Fruit fly (Drosophila melanogaster): ENCODE measurements around the gene Pus1.
A peak's percentile ranks its signal among the peaks of the same experiment; 100 is the strongest.

Pus1 gene

DNA sequence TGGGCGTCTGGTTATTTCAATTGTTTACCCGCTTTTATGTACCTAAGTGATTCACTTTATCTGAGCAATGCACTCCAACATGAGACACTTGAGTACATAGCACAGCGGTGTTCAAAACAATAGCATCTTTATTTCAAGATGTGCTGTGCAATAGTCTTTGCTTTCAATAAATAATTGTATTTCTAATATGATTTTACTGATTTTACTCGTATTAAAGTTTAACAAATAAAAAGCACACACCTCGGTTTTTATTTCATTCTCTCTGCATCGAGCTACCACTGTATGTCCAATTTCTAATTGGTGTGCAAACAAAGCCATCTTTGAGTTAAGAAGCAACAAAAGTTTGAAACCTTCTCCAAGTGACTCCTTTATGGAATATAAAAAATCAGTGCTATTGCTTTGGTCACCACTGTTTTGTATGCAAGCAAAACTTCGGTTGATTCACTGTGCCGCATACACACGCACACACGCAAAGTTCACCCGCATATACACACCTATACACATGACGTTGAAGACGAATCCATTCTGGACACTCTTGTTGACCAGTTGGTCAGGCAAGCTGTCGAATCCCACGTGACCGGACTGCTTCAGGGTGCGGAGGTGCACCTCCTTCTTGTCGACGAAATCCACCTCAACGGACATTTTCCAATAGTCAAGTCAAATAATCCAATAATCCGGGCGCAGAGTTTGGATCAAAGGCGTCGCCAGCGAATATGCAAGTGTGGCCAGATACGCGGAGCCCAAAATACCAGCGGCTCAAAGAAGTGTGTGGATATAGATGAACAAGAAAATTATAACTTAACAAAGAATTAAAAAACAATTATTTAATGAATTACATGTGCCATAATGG is 4.6 kb downstream of the Pus1 start, which contains the start of gene Septin2 (continued):
- TF ChIP-seq jing (GFP tag; optimal IDR thresholded peaks at IDR 0.05), result peak; percentile 65
- TF ChIP-seq lbe (GFP tag; optimal IDR thresholded peaks at IDR 0.05), result peak; percentile 85
- peak; percentile 31; the same call in 1 of the 3 replicates for TF ChIP-seq CG11093 (GFP tag; IDR thresholded peaks at IDR 0.05)
- peak; percentile 61 for TF ChIP-seq CG1792 (GFP tag; optimal IDR thresholded peaks at IDR 0.05)
- TF ChIP-seq Dp (GFP tag; optimal IDR thresholded peaks at IDR 0.05), result peak; percentile 25
- peak; percentile 79 for TF ChIP-seq CG10267 (tag; optimal IDR thresholded peaks at IDR 0.05)
- peak; percentile 81 for TF ChIP-seq CG30403 (GFP tag; optimal IDR thresholded peaks at IDR 0.05)
- peak; percentile 54 for TF ChIP-seq CG6854 (GFP tag; optimal IDR thresholded peaks at IDR 0.05)
- peak; percentile 24 for TF ChIP-seq CG31365 (tag; optimal IDR thresholded peaks at IDR 0.05)
- peak; percentile 77 for TF ChIP-seq CG17385 (GFP tag; optimal IDR thresholded peaks at IDR 0.05)
- peak; percentile 26 for TF ChIP-seq Ets97D (GFP tag; optimal IDR thresholded peaks at IDR 0.05)
- no peak for TF ChIP-seq HmgD (GFP tag; optimal IDR thresholded peaks at IDR 0.05)
- peak; percentile 86 for TF ChIP-seq tap (tag; optimal IDR thresholded peaks at IDR 0.05)
- TF ChIP-seq Ada2b (GFP tag; IDR thresholded peaks at IDR 0.05), result peak; percentile 58; the same call in 1 of the 2 replicates
- TF ChIP-seq CG4360 (GFP tag; IDR thresholded peaks at IDR 0.05), result 0 out of 2 replicates have a peak, but pooled peaks have one; percentile 22
- no peak for TF ChIP-seq Hey (tag; optimal IDR thresholded peaks at IDR 0.05)
- peak; percentile 53 for TF ChIP-seq Atf3 (GFP tag; optimal IDR thresholded peaks at IDR 0.05)
- TF ChIP-seq cad (GFP tag; optimal IDR thresholded peaks at IDR 0.05), result no peak
- TF ChIP-seq CG8089 (GFP tag; optimal IDR thresholded peaks at IDR 0.05), result peak; percentile 51
- peak; percentile 21; the same call in 1 of the 3 replicates for TF ChIP-seq CG7963 (GFP tag; IDR thresholded peaks at IDR 0.05; ENCODE audit: partially characterized antibody)
- peak; percentile 23 for TF ChIP-seq maf-S (GFP tag; optimal IDR thresholded peaks at IDR 0.05)
- no peak for TF ChIP-seq Lpt (GFP tag; optimal IDR thresholded peaks at IDR 0.05)
- TF ChIP-seq CoRest (tag; optimal IDR thresholded peaks at IDR 0.05), result peak; percentile 82
- no peak for TF ChIP-seq sima (GFP tag; optimal IDR thresholded peaks at IDR 0.05)
- TF ChIP-seq Sry-δ (GFP tag; optimal IDR thresholded peaks at IDR 0.05), result peak; percentile 9
- TF ChIP-seq zen2 (GFP tag; IDR thresholded peaks at IDR 0.05; ENCODE audit: partially characterized antibody), result no peak; the same call in 2 of the 3 replicates
- TF ChIP-seq kah (GFP tag; optimal IDR thresholded peaks at IDR 0.05), result peak; percentile 46
- peak; percentile 65 for TF ChIP-seq Mes4 (GFP tag; optimal IDR thresholded peaks at IDR 0.05)
- TF ChIP-seq CG33557 (GFP tag; optimal IDR thresholded peaks at IDR 0.05), result peak; percentile 74
- peak; percentile 64 for TF ChIP-seq slp2 (GFP tag; optimal IDR thresholded peaks at IDR 0.05)
- TF ChIP-seq insv (GFP tag; optimal IDR thresholded peaks at IDR 0.05), result peak in 1 of 2 experiments; percentile 21
- peak; percentile 49 to 75 for TF ChIP-seq dpn (GFP tag; optimal IDR thresholded peaks at IDR 0.05)
- peak; percentile 42; the same call in 1 of the 3 replicates for TF ChIP-seq CG11456 (GFP tag; IDR thresholded peaks at IDR 0.05)
- TF ChIP-seq CG32767 (GFP tag; IDR thresholded peaks at IDR 0.05), result peak; percentile 59; the same call in 1 of the 2 replicates
- TF ChIP-seq shn (GFP tag; optimal IDR thresholded peaks at IDR 0.05), result peak; percentile 12

DNA sequence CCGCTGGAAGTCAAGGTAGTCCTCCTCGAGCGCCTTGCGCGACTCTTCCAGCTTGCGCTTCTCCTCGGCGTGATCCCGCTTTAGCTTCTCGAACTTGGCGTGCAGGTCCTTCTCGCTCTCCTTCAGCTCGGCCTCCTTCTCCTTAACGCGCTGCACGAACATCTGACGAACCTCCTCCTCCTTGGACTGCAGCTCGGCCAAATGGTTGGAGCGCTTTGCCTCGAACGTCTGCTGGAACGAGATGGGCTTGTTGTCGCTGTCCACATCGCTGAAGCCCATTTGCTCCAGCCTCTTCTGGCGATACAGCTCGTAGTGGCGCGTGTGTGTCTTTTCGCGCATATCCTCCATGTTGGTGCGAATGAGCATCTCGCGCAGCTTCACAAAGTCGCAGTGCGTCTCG is 6.1 kb downstream of the Pus1 start:
- TF ChIP-seq Ets65A (GFP tag), result peak; percentile 55
- no peak for TF ChIP-seq CG10209 (GFP tag; optimal IDR thresholded peaks at IDR 0.05)
- TF ChIP-seq CG8478 (optimal IDR thresholded peaks at IDR 0.05), result peak; percentile 57

DNA sequence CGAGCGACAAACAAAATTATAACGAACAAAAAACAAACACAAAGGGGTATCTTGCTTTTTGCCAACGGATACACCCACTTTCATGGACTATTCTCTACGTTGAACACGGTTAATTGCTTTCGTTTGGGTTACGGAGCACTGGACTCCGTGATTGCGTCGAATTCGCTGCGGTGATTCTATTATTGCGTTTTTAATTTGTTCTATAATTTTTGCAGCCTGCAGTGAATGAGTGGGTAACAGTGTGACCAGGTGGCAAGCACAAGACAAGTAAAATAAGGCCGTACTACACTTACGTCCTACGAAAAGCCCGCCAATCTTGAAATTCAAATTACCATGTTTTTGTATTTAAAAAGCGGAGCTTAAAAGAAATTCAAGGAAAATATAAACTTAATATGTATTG is 6.9 kb downstream of the Pus1 start, which contains the start of gene CG16953:
Gene CG16953 (minus strand): TSS at position 268 of the 400 bp plus-strand sequence.
- TF ChIP-seq CG18262 (tag; optimal IDR thresholded peaks at IDR 0.05) (no peak), CG14014 (GFP tag; IDR thresholded peaks at IDR 0.05) (no peak), CG17612 (GFP tag; IDR thresholded peaks at IDR 0.05) (no peak), nau (GFP tag; optimal IDR thresholded peaks at IDR 0.05) (no peak), CG8388 (GFP tag; optimal IDR thresholded peaks at IDR 0.05) (no peak), CG18011 (GFP tag; optimal IDR thresholded peaks at IDR 0.05) (no peak), CG10979 (tag; optimal IDR thresholded peaks at IDR 0.05) (no peak), exex (tag; optimal IDR thresholded peaks at IDR 0.05) (no peak), grn (GFP tag; optimal IDR thresholded peaks at IDR 0.05) (no peak), CG10462 (GFP tag; optimal IDR thresholded peaks at IDR 0.05) (no peak), CG3847 (GFP tag; IDR thresholded peaks at IDR 0.05) (no peak), CG6254 (GFP tag; optimal IDR thresholded peaks at IDR 0.05) (no peak), Sry-δ (GFP tag; optimal IDR thresholded peaks at IDR 0.05) (peak; percentile 21)

Measured in whole organism, embryonic.